Worm (Caenorhabditis elegans) whole organism, L3 larva: Measurements from ENCODE around the gene C26B2.7.

ENCODE experiments used
- R02D3.7 ChIP-seq: fragments of 150-350 bp; optimal IDR thresholded peaks from 2 replicates; lab custom pipeline; 2014; ENCODE audit warnings: missing biosample characterization, missing genetic modification characterization
- ZK546.5 ChIP-seq: sonication (generic microtip); optimal IDR thresholded peaks from 2 replicates; lab custom pipeline; 2017; ENCODE audit warnings: missing biosample characterization, missing genetic modification characterization
- aly-2 ChIP-seq: fragments of 150-350 bp; optimal IDR thresholded peaks from 2 replicates; lab custom pipeline; 2014; ENCODE audit warnings: missing biosample characterization, missing genetic modification characterization
- ama-1 ChIP-seq: fragments of 150-350 bp; optimal IDR thresholded peaks from 2 replicates; lab custom pipeline; 2018
- ceh-16 ChIP-seq: sonication (generic microtip); optimal IDR thresholded peaks from 2 replicates; lab custom pipeline; 2017; ENCODE audit warnings: missing biosample characterization, missing genetic modification characterization
- ceh-28 ChIP-seq: fragments of 150-350 bp; optimal IDR thresholded peaks from 2 replicates; lab custom pipeline; 2014; ENCODE audit warnings: missing biosample characterization, missing genetic modification reagents, missing genetic modification characterization
- ceh-82 ChIP-seq: fragments of 150-350 bp; optimal IDR thresholded peaks from 2 replicates; lab custom pipeline; 2014; ENCODE audit warnings: missing biosample characterization, missing genetic modification characterization
- ceh-9 ChIP-seq: sonication (generic microtip); optimal IDR thresholded peaks from 2 replicates; lab custom pipeline; 2018; ENCODE audit warnings: missing biosample characterization, missing genetic modification characterization
- egl-27 ChIP-seq: sonication (generic microtip); optimal IDR thresholded peaks from 4 replicates; lab custom pipeline; 2017; ENCODE audit warnings: missing biosample characterization, missing genetic modification reagents, missing genetic modification characterization
- egl-5 ChIP-seq: fragments of 150-350 bp; optimal IDR thresholded peaks from 2 replicates; lab custom pipeline; 2017; ENCODE audit warnings: missing biosample characterization, missing genetic modification reagents, missing genetic modification characterization, inconsistent platforms
- elt-1 ChIP-seq: fragments of 150-350 bp; optimal IDR thresholded peaks from 2 replicates; lab custom pipeline; 2014; ENCODE audit warnings: missing biosample characterization, missing genetic modification characterization
- elt-2 ChIP-seq: sonication (generic microtip); optimal IDR thresholded peaks from 2 replicates; lab custom pipeline; 2016; ENCODE audit warnings: missing genetic modification reagents, mild to moderate bottlenecking, missing genetic modification characterization, missing compliant biosample characterization
- elt-3 ChIP-seq, 3 experiments: fragments of 150-350 bp in 1 of 3; sonication (generic microtip) in 2 of 3; optimal IDR thresholded peaks; 2 replicates in 2 of 3; 4 replicates in 1 of 3; lab custom pipeline; 2014 to 2017; ENCODE audit warnings: missing biosample characterization in 3 of 3, missing genetic modification characterization in 3 of 3
- eor-1 ChIP-seq, 2 experiments: fragments of 150-350 bp; optimal IDR thresholded peaks; 2 replicates each; lab custom pipeline; 2014 to 2018; ENCODE audit warnings: missing biosample characterization in 2 of 2, missing genetic modification characterization in 2 of 2
- fos-1 ChIP-seq: fragments of 150-350 bp; optimal IDR thresholded peaks from 2 replicates; lab custom pipeline; 2014; ENCODE audit warnings: missing biosample characterization, missing genetic modification characterization
- hmg-11 ChIP-seq: sonication (generic microtip); optimal IDR thresholded peaks from 2 replicates; lab custom pipeline; 2016; ENCODE audit warnings: missing genetic modification characterization, missing compliant biosample characterization
- jun-1 ChIP-seq: fragments of 150-350 bp; optimal IDR thresholded peaks from 2 replicates; lab custom pipeline; 2014; ENCODE audit warnings: missing biosample characterization, missing genetic modification reagents, missing genetic modification characterization
- lin-15B ChIP-seq: fragments of 150-350 bp; optimal IDR thresholded peaks from 2 replicates; lab custom pipeline; 2014; ENCODE audit warnings: missing biosample characterization, missing genetic modification characterization
- lin-39 ChIP-seq: fragments of 150-350 bp; optimal IDR thresholded peaks from 2 replicates; lab custom pipeline; 2018; ENCODE audit warnings: missing biosample characterization, missing genetic modification reagents, missing genetic modification characterization
- lsy-12 ChIP-seq: sonication (generic microtip); optimal IDR thresholded peaks from 2 replicates; lab custom pipeline; 2016; ENCODE audit warnings: mild to moderate bottlenecking, missing genetic modification characterization, missing compliant biosample characterization
- mdl-1 ChIP-seq: fragments of 150-350 bp; optimal IDR thresholded peaks from 2 replicates; lab custom pipeline; 2014; ENCODE audit warnings: missing biosample characterization, missing genetic modification characterization
- mml-1 ChIP-seq: fragments of 150-350 bp; sonication (generic microtip); optimal IDR thresholded peaks from 3 replicates; lab custom pipeline; 2014; ENCODE audit warnings: missing biosample characterization, missing genetic modification characterization
- nhr-11 ChIP-seq: fragments of 150-350 bp; optimal IDR thresholded peaks from 2 replicates; lab custom pipeline; 2014; ENCODE audit warnings: missing biosample characterization, missing genetic modification characterization
- nhr-12 ChIP-seq: fragments of 150-350 bp; optimal IDR thresholded peaks from 2 replicates; lab custom pipeline; 2014; ENCODE audit warnings: missing biosample characterization, missing genetic modification characterization
- nhr-237 ChIP-seq: fragments of 150-350 bp; optimal IDR thresholded peaks from 2 replicates; lab custom pipeline; 2014; ENCODE audit warnings: missing biosample characterization, missing genetic modification characterization
- nhr-25 ChIP-seq: sonication (generic microtip); optimal IDR thresholded peaks from 2 replicates; lab custom pipeline; 2017; ENCODE audit warnings: missing biosample characterization, missing genetic modification characterization
- nhr-28 ChIP-seq: fragments of 150-350 bp; optimal IDR thresholded peaks from 2 replicates; lab custom pipeline; 2014; ENCODE audit warnings: missing biosample characterization, missing genetic modification characterization
- nhr-43 ChIP-seq: sonication (generic microtip); optimal IDR thresholded peaks from 2 replicates; lab custom pipeline; 2016; ENCODE audit warnings: mild to moderate bottlenecking, missing genetic modification characterization, missing compliant biosample characterization; ENCODE audit not compliant: poor library complexity, severe bottlenecking
- nhr-67 ChIP-seq: fragments of 150-350 bp; optimal IDR thresholded peaks from 2 replicates; lab custom pipeline; 2014; ENCODE audit warnings: missing biosample characterization, missing genetic modification characterization
- nhr-77 ChIP-seq: fragments of 150-350 bp; optimal IDR thresholded peaks from 2 replicates; lab custom pipeline; 2014; ENCODE audit warnings: missing biosample characterization, missing genetic modification characterization
- sea-2 ChIP-seq: fragments of 150-350 bp; sonication (generic microtip); optimal IDR thresholded peaks from 4 replicates; lab custom pipeline; 2014; ENCODE audit warnings: missing biosample characterization, missing genetic modification reagents, missing genetic modification characterization
- skn-1 ChIP-seq: fragments of 150-350 bp; optimal IDR thresholded peaks from 2 replicates; lab custom pipeline; 2014; ENCODE audit warnings: missing biosample characterization, missing genetic modification characterization
- snpc-4 ChIP-seq: fragments of 150-350 bp; optimal IDR thresholded peaks from 2 replicates; lab custom pipeline; 2014; ENCODE audit warnings: missing biosample characterization, missing genetic modification characterization
- tbx-2 ChIP-seq: sonication (generic microtip); optimal IDR thresholded peaks from 2 replicates; lab custom pipeline; 2016; ENCODE audit warnings: mild to moderate bottlenecking, missing genetic modification characterization, missing compliant biosample characterization
- unc-39 ChIP-seq: sonication (generic microtip); optimal IDR thresholded peaks from 4 replicates; lab custom pipeline; 2017; ENCODE audit warnings: missing biosample characterization, missing genetic modification characterization
- zag-1 ChIP-seq: fragments of 150-350 bp; optimal IDR thresholded peaks from 2 replicates; lab custom pipeline; 2014; ENCODE audit warnings: missing biosample characterization, missing genetic modification characterization
- ztf-11 ChIP-seq: fragments of 150-350 bp; optimal IDR thresholded peaks from 2 replicates; lab custom pipeline; 2014; ENCODE audit warnings: missing biosample characterization, missing genetic modification characterization

C26B2.7 gene

DNA sequence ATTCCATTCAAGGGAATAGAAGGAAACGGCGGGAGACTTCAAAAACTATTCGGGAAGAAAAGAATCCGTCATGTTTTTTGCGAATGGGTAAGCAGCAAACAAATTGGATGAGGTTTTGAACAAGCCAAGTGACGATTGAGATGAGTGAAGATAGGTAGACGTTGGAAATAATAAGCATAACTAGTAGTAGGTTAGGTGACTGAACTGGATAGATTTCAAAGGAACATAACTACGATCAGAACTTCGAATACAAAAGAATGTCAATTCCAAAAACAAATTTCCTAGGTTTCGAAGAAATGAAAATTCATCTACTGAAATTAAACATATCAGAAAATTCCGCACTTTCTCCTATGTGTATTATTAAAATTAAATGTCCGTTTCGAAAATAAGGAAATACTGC lies 8.5 kb upstream of the C26B2.7 start:
- no peak for TF ChIP-seq R02D3.7 (tag; lab: Kevin White, UChicago)
- no peak for TF ChIP-seq ama-1
- no peak for TF ChIP-seq elt-2 (tag; lab: Kevin White, UChicago)
- no peak for TF ChIP-seq ZK546.5 (tag; lab: Kevin White, UChicago)
- TF ChIP-seq aly-2 = no peak
- TF ChIP-seq ceh-9 = no peak
- TF ChIP-seq egl-5 (tag; lab: Kevin White, UChicago) = no peak
- no peak for TF ChIP-seq jun-1 (tag; lab: Kevin White, UChicago)
- no peak for TF ChIP-seq nhr-43 (tag; lab: Kevin White, UChicago)
- no peak for TF ChIP-seq snpc-4
- TF ChIP-seq elt-1 (tag; lab: Kevin White, UChicago) = no peak
- no peak for TF ChIP-seq mdl-1 (tag; lab: Kevin White, UChicago)
- TF ChIP-seq ceh-16 (tag; lab: Kevin White, UChicago) = no peak
- no peak for TF ChIP-seq nhr-12 (tag; lab: Kevin White, UChicago)
- no peak for TF ChIP-seq lsy-12 (tag; lab: Kevin White, UChicago)
- TF ChIP-seq ceh-82 (tag; lab: Kevin White, UChicago) = no peak
- TF ChIP-seq hmg-11 (tag; lab: Kevin White, UChicago) = no peak

DNA sequence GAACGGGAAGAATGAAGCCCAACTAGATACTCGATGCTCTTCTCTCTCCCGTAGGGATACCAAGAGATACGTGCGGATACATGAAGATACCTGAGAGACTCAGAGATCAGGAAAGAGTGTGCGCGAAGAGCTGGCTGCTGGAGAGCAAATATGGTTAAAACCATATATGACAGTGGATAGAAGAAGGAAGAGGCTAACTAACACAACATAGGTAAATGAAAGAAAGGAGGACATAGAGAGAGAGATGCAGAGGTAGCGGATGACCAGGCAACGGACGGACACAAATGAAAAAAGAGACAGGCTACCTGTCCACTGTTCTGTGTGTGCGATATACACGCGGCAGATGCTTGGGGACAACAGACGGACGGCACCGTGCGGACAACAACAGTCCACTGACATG lies 7.9 kb upstream of the C26B2.7 start:
- TF ChIP-seq nhr-237 (tag; lab: Kevin White, UChicago) = no peak
- TF ChIP-seq mdl-1 (tag; lab: Kevin White, UChicago) = no peak
- no peak for TF ChIP-seq ceh-82 (tag; lab: Kevin White, UChicago)
- TF ChIP-seq lin-15B (tag; lab: Kevin White, UChicago) = no peak
- no peak for TF ChIP-seq mml-1
- TF ChIP-seq egl-27 (tag; lab: Kevin White, UChicago) = no peak
- TF ChIP-seq tbx-2 (tag; lab: Kevin White, UChicago) = no peak
- TF ChIP-seq zag-1 = no peak
- TF ChIP-seq nhr-25 = no peak
- no peak for TF ChIP-seq fos-1 (tag; lab: Kevin White, UChicago)
- TF ChIP-seq, all 47 proteins: peak for 0

DNA sequence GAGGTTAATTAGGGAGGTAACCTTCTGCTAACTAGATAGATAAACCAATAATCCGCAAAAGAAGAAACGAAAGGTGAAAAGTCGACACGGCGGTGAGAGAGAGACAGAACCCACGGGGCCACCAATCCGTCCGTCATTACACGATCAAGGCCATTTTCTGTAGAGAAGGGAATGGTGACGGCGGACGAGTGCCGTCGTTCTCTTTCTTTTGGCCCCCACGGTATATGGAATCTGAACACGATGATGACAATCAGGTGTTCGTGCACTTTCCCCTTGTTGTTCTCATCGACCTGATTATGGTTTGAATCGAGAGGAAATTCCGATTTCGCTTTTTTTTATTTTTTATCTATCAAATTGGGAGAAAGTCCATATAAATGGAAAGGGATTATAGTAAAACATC lies 6.7 kb upstream of the C26B2.7 start:
- TF ChIP-seq lin-15B (tag; lab: Kevin White, UChicago) (no peak), nhr-25 (peak; percentile 80), R02D3.7 (tag; lab: Kevin White, UChicago) (no peak), mdl-1 (tag; lab: Kevin White, UChicago) (no peak)

DNA sequence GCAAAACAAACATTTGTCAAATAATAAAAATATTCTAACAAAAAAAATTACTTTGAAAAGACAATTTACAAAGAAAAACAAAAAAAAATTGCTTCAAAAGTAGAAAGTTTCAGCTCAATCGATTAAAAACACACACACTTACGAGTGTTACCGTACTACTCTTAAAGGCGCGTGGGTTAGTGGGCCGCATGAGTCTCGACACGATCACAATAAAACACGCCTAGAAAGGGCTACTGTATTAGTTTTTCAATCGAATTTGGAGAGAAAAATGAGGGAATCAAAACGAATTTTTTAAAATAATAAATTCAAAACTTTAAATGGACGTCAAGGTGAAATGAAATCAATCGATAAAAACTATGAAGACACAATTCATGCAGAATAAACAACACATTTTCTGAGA lies 5.6 kb upstream of the C26B2.7 start:
- TF ChIP-seq mdl-1 (tag; lab: Kevin White, UChicago) (no peak), ceh-16 (tag; lab: Kevin White, UChicago) (no peak), mml-1 (no peak), elt-3 (tag; optimal IDR thresholded peaks at IDR 0.05; lab: Kevin White, UChicago) (no peak), ama-1 (no peak), ceh-28 (no peak), elt-1 (tag; lab: Kevin White, UChicago) (no peak), nhr-11 (tag; lab: Kevin White, UChicago) (no peak), snpc-4 (no peak), nhr-67 (tag; lab: Kevin White, UChicago) (no peak), nhr-28 (tag; lab: Kevin White, UChicago) (no peak), skn-1 (tag; lab: Kevin White, UChicago) (no peak), lin-39 (tag; lab: Kevin White, UChicago) (no peak), ceh-82 (tag; lab: Kevin White, UChicago) (no peak), fos-1 (tag; lab: Kevin White, UChicago) (no peak), nhr-77 (no peak), sea-2 (no peak), ZK546.5 (tag; lab: Kevin White, UChicago) (no peak), ztf-11 (no peak)

DNA sequence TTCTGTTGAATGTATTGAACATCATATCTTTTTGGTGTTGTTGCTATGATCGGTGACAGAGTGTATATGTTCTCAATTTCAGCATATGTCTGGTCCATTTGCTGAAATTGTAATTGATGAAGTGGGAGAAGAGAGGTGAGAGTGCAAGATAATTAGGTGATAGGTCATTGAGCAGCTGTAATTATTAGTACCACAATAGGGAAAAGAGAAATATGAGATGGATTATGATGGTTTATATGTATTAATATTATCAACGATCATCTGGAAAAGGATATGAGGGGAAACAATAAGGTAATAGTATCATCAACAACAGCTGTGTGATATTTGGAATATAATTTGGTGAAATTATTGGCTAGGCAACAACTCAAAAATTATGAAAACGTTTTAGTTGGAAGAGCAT lies 3.7 kb upstream of the C26B2.7 start, which contains the start of gene Y42H9B.3:
Y42H9B.3 (minus strand) TSS at position 101 of the 400 bp plus-strand sequence.
- TF ChIP-seq tbx-2 (tag; lab: Kevin White, UChicago) = no peak
- TF ChIP-seq unc-39 (tag; lab: Kevin White, UChicago) = no peak
- TF ChIP-seq ama-1 = no peak
- TF ChIP-seq nhr-11 (tag; lab: Kevin White, UChicago) = no peak
- TF ChIP-seq ceh-9 = no peak
- no peak for TF ChIP-seq nhr-237 (tag; lab: Kevin White, UChicago)
- no peak for TF ChIP-seq elt-1 (tag; lab: Kevin White, UChicago)
- no peak for TF ChIP-seq aly-2
- no peak for TF ChIP-seq elt-2 (tag; lab: Kevin White, UChicago)
- no peak for TF ChIP-seq nhr-28 (tag; lab: Kevin White, UChicago)
- no peak for TF ChIP-seq nhr-43 (tag; lab: Kevin White, UChicago)
- no peak for TF ChIP-seq snpc-4
- no peak for TF ChIP-seq zag-1
- TF ChIP-seq eor-1 (tag; optimal IDR thresholded peaks at IDR 0.05; lab: Kevin White, UChicago) = no peak
- no peak for TF ChIP-seq elt-3 (tag; optimal IDR thresholded peaks at IDR 0.05; lab: Kevin White, UChicago)
- TF ChIP-seq egl-27 (tag; lab: Kevin White, UChicago) = no peak
- TF ChIP-seq nhr-77 = no peak
- no peak for TF ChIP-seq egl-5 (tag; lab: Kevin White, UChicago)
- TF ChIP-seq lin-15B (tag; lab: Kevin White, UChicago) = no peak
- no peak for TF ChIP-seq mdl-1 (tag; lab: Kevin White, UChicago)
